7 worm cellular contexts compared by ENCODE assay signal in the genomic region with DNA sequence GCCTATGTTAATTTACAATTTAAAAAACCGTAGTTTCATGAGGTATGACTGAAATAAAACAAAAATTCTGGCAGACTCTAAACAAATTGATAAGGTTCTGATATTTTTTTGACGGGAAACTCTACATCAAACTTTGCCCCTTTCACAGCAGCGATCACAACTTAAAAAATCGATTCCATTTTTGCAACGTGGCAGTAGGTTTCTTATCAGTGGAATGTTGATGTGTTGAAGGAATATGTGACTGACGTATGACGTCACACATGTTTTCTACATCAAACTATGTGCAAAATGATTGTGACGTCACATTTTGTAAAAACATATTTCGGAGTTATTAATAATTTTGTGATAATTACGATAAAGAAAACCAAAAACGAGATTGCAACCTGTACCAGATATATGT.
TF ChIP-seq lines count a peak whose summit lies in the region.

No protein-coding gene starts in this region.

TF ChIP-seq in whole organism, L1 larva, 84 proteins besides CTCF, POLR2A, EP300 and RAD21:
- peak; percentile 5 for TF ChIP-seq nhr-71 (tag; optimal IDR thresholded peaks at IDR 0.05; lab: Kevin White, UChicago)
- TF ChIP-seq F16B12.6 (tag; optimal IDR thresholded peaks at IDR 0.05; lab: Kevin White, UChicago): no peak
- TF ChIP-seq swsn-7 (tag; optimal IDR thresholded peaks at IDR 0.05; lab: Kevin White, UChicago): no peak
- no peak for TF ChIP-seq lin-15B (tag; optimal IDR thresholded peaks at IDR 0.05; lab: Kevin White, UChicago)
- peak; percentile 18 for TF ChIP-seq nhr-20 (tag; optimal IDR thresholded peaks at IDR 0.05; lab: Kevin White, UChicago)
- TF ChIP-seq hlh-17 (GFP tag; optimal IDR thresholded peaks at IDR 0.05; lab: Kevin White, UChicago; ENCODE audit: borderline replicate concordance): no peak
- peak; percentile 93 for TF ChIP-seq elt-2 (tag; optimal IDR thresholded peaks at IDR 0.05; lab: Kevin White, UChicago)
- TF ChIP-seq fos-1 (tag; optimal IDR thresholded peaks at IDR 0.05; lab: Kevin White, UChicago): no peak
- peak in 1 of 2 experiments; percentile 21 for TF ChIP-seq lin-35 (GFP tag; optimal IDR thresholded peaks at IDR 0.05; lab: Kevin White, UChicago)

TF ChIP-seq in whole organism, L2 larva, 48 proteins besides CTCF, POLR2A, EP300 and RAD21 (continues in another document):
- TF ChIP-seq sem-4 (tag; optimal IDR thresholded peaks at IDR 0.05; lab: Kevin White, UChicago) (no peak), blmp-1 (tag; optimal IDR thresholded peaks at IDR 0.05; lab: Kevin White, UChicago; ENCODE audit: insufficient read depth) (no peak), crh-2 (tag; optimal IDR thresholded peaks at IDR 0.05; lab: Kevin White, UChicago) (peak; percentile 92), sma-3 (GFP tag; optimal IDR thresholded peaks at IDR 0.05; lab: Kevin White, UChicago) (no peak), nhr-237 (tag; optimal IDR thresholded peaks at IDR 0.05; lab: Kevin White, UChicago) (no peak), lin-13 (GFP tag; optimal IDR thresholded peaks at IDR 0.05; lab: Kevin White, UChicago) (no peak), ama-1 (optimal IDR thresholded peaks at IDR 0.05; lab: Kevin White, UChicago) (no peak), sma-9 (GFP tag; optimal IDR thresholded peaks at IDR 0.05; lab: Kevin White, UChicago) (peak; percentile 78), sma-9 (tag; optimal IDR thresholded peaks at IDR 0.05; lab: Kevin White, UChicago) (no peak), nhr-77 (tag; optimal IDR thresholded peaks at IDR 0.05; lab: Kevin White, UChicago) (no peak), F13H6.1 (tag; optimal IDR thresholded peaks at IDR 0.05; lab: Kevin White, UChicago) (peak; percentile 42), dmd-4 (tag; optimal IDR thresholded peaks at IDR 0.05; lab: Kevin White, UChicago) (no peak), mab-5 (tag; optimal IDR thresholded peaks at IDR 0.05; lab: Kevin White, UChicago) (no peak)

TF ChIP-seq in whole organism, L3 larva, 47 proteins besides CTCF, POLR2A, EP300 and RAD21 (continues in another document):
- no peak for TF ChIP-seq ZK546.5 (tag; optimal IDR thresholded peaks at IDR 0.05; lab: Kevin White, UChicago)
- no peak for TF ChIP-seq nhr-237 (tag; optimal IDR thresholded peaks at IDR 0.05; lab: Kevin White, UChicago)
- TF ChIP-seq lin-15B (tag; optimal IDR thresholded peaks at IDR 0.05; lab: Kevin White, UChicago): no peak
- TF ChIP-seq nhr-43 (tag; optimal IDR thresholded peaks at IDR 0.05; lab: Kevin White, UChicago; ENCODE audit: poor library complexity, severe bottlenecking): no peak
- no peak for TF ChIP-seq ceh-9 (tag; optimal IDR thresholded peaks at IDR 0.05; lab: Kevin White, UChicago)
- TF ChIP-seq nhr-28 (tag; optimal IDR thresholded peaks at IDR 0.05; lab: Kevin White, UChicago): no peak
- peak; percentile 26 for TF ChIP-seq jun-1 (tag; optimal IDR thresholded peaks at IDR 0.05; lab: Kevin White, UChicago)
- TF ChIP-seq nhr-67 (tag; optimal IDR thresholded peaks at IDR 0.05; lab: Kevin White, UChicago): no peak
- TF ChIP-seq fkh-2 (tag; optimal IDR thresholded peaks at IDR 0.05; lab: Kevin White, UChicago): no peak
- no peak for TF ChIP-seq ceh-16 (tag; optimal IDR thresholded peaks at IDR 0.05; lab: Kevin White, UChicago)
- peak; percentile 70 for TF ChIP-seq pqm-1 (tag; optimal IDR thresholded peaks at IDR 0.05; lab: Kevin White, UChicago)
- no peak for TF ChIP-seq ama-1 (optimal IDR thresholded peaks at IDR 0.05; lab: Kevin White, UChicago)
- no peak for TF ChIP-seq fkh-10 (GFP tag; optimal IDR thresholded peaks at IDR 0.05; lab: Kevin White, UChicago)
- no peak for TF ChIP-seq unc-62 (GFP tag; optimal IDR thresholded peaks at IDR 0.05; lab: Kevin White, UChicago)

TF ChIP-seq in whole organism, L4 larva, 104 proteins besides CTCF, POLR2A, EP300 and RAD21 (continues in another document):
- TF ChIP-seq pha-4 (GFP tag; IDR thresholded peaks at IDR 0.05; lab: Robert Waterston, UW) (no peak), pha-4 (tag; optimal IDR thresholded peaks at IDR 0.05; lab: Kevin White, UChicago) (no peak), hlh-30 (tag; optimal IDR thresholded peaks at IDR 0.05; lab: Kevin White, UChicago; ENCODE audit: insufficient read depth) (no peak), lsy-2 (tag; optimal IDR thresholded peaks at IDR 0.05; lab: Kevin White, UChicago) (peak in 1 of 2 experiments; percentile 15), ceh-28 (tag; optimal IDR thresholded peaks at IDR 0.05; lab: Kevin White, UChicago) (no peak), daf-16 (GFP tag; optimal IDR thresholded peaks at IDR 0.05; lab: Kevin White, UChicago) (peak in 1 of 2 experiments; percentile 53), daf-16 (tag; optimal IDR thresholded peaks at IDR 0.05; lab: Kevin White, UChicago) (peak; percentile 89), daf-8 (GFP tag; IDR thresholded peaks at IDR 0.05; lab: Robert Waterston, UW) (no peak), sdz-12 (GFP tag; optimal IDR thresholded peaks at IDR 0.05; lab: Kevin White, UChicago) (no peak), F26F4.8 (GFP tag; conservative IDR thresholded peaks at IDR 0.05; lab: Robert Waterston, UW) (no peak), cey-2 (tag; optimal IDR thresholded peaks at IDR 0.05; lab: Kevin White, UChicago; ENCODE audit: borderline replicate concordance, insufficient read depth) (no peak), php-3 (GFP tag; IDR thresholded peaks at IDR 0.05; lab: Robert Waterston, UW) (peak; percentile 66; the same call in 1 of the 2 replicates), zfp-3 (GFP tag; conservative IDR thresholded peaks at IDR 0.05; lab: Robert Waterston, UW) (no peak)

TF ChIP-seq in whole organism, late embryonic, 69 proteins besides CTCF, POLR2A, EP300 and RAD21:
- no peak for TF ChIP-seq C08G9.2 (tag; optimal IDR thresholded peaks at IDR 0.05; lab: Kevin White, UChicago)
- TF ChIP-seq elt-2 (tag; optimal IDR thresholded peaks at IDR 0.05; lab: Kevin White, UChicago): peak; percentile 63

TF ChIP-seq in whole organism, mixed stage, embryonic, 35 proteins besides CTCF, POLR2A, EP300 and RAD21:
- TF ChIP-seq hlh-1 (tag; optimal IDR thresholded peaks at IDR 0.05; lab: Kevin White, UChicago) (no peak), zip-8 (tag; optimal IDR thresholded peaks at IDR 0.05; lab: Kevin White, UChicago) (peak; percentile 94), unc-39 (tag; optimal IDR thresholded peaks at IDR 0.05; lab: Kevin White, UChicago) (no peak), elt-1 (tag; optimal IDR thresholded peaks at IDR 0.05; lab: Kevin White, UChicago; ENCODE audit: borderline replicate concordance, insufficient read depth) (no peak), unc-120 (tag; optimal IDR thresholded peaks at IDR 0.05; lab: Kevin White, UChicago; ENCODE audit: poor library complexity, severe bottlenecking) (no peak), ceh-39 (tag; optimal IDR thresholded peaks at IDR 0.05; lab: Kevin White, UChicago) (no peak)

TF ChIP-seq in whole organism, young adult, 124 proteins besides CTCF, POLR2A, EP300 and RAD21:
- TF ChIP-seq hlh-12 (tag; optimal IDR thresholded peaks at IDR 0.05; lab: Kevin White, UChicago) (no peak), akir-1 (GFP tag; optimal IDR thresholded peaks at IDR 0.05; lab: Kevin White, UChicago) (no peak), madf-10 (tag; optimal IDR thresholded peaks at IDR 0.05; lab: Kevin White, UChicago) (no peak), sptf-2 (GFP tag; optimal IDR thresholded peaks at IDR 0.05; lab: Kevin White, UChicago) (no peak), mxl-1 (tag; optimal IDR thresholded peaks at IDR 0.05; lab: Kevin White, UChicago) (no peak), gei-17 (GFP tag; optimal IDR thresholded peaks at IDR 0.05; lab: Kevin White, UChicago) (no peak), cebp-1 (GFP tag; IDR thresholded peaks at IDR 0.05; lab: Robert Waterston, UW) (no peak), cebp-1 (tag; optimal IDR thresholded peaks at IDR 0.05; lab: Kevin White, UChicago) (peak; percentile 23), ztf-3 (GFP tag; optimal IDR thresholded peaks at IDR 0.05; lab: Kevin White, UChicago) (no peak), nhr-179 (tag; optimal IDR thresholded peaks at IDR 0.05; lab: Kevin White, UChicago) (no peak), atf-7 (tag; optimal IDR thresholded peaks at IDR 0.05; lab: Kevin White, UChicago) (peak; percentile 87), lin-35 (GFP tag; optimal IDR thresholded peaks at IDR 0.05; lab: Kevin White, UChicago) (no peak), zfh-2 (GFP tag; conservative IDR thresholded peaks at IDR 0.05; lab: Robert Waterston, UW) (no peak), pbrm-1 (GFP tag; IDR thresholded peaks at IDR 0.05; lab: Robert Waterston, UW) (no peak), tbp1 (GFP tag; optimal IDR thresholded peaks at IDR 0.05; lab: Kevin White, UChicago) (peak; percentile 1), ccch-3 (GFP tag; optimal IDR thresholded peaks at IDR 0.05; lab: Kevin White, UChicago) (no peak), lsy-27 (tag; optimal IDR thresholded peaks at IDR 0.05; lab: Kevin White, UChicago; ENCODE audit: borderline replicate concordance, insufficient read depth) (no peak), bed-1 (GFP tag; IDR thresholded peaks at IDR 0.05; lab: Robert Waterston, UW) (no peak), lag-1 (GFP tag; IDR thresholded peaks at IDR 0.05; lab: Robert Waterston, UW) (no peak), unc-130 (GFP tag; optimal IDR thresholded peaks at IDR 0.05; lab: Kevin White, UChicago) (no peak), nhr-80 (tag; optimal IDR thresholded peaks at IDR 0.05; lab: Kevin White, UChicago) (peak; percentile 69), bed-2 (GFP tag; IDR thresholded peaks at IDR 0.05; lab: Robert Waterston, UW) (no peak), let-607 (tag; optimal IDR thresholded peaks at IDR 0.05; lab: Kevin White, UChicago) (peak; percentile 58 to 92), dpff-1 (tag; optimal IDR thresholded peaks at IDR 0.05; lab: Kevin White, UChicago) (no peak), B0261.1 (tag; optimal IDR thresholded peaks at IDR 0.05; lab: Kevin White, UChicago) (no peak), egl-44 (GFP tag; IDR thresholded peaks at IDR 0.05; lab: Robert Waterston, UW) (no peak), lsl-1 (GFP tag; optimal IDR thresholded peaks at IDR 0.05; lab: Kevin White, UChicago) (no peak), repo-1 (tag; optimal IDR thresholded peaks at IDR 0.05; lab: Kevin White, UChicago) (no peak), unc-62 (GFP tag; optimal IDR thresholded peaks at IDR 0.05; lab: Kevin White, UChicago) (peak; percentile 22), mes-4 (tag; optimal IDR thresholded peaks at IDR 0.05; lab: Kevin White, UChicago) (no peak), T07F8.4 (tag; optimal IDR thresholded peaks at IDR 0.05; lab: Kevin White, UChicago) (no peak)
TF ChIP-seq in whole organism, young adult: peak in this region for 6.
